Fruit fly (Drosophila melanogaster) whole organism, pupa: ENCODE measurements around the gene Raf.

Experiments used
- CG10348 ChIP-seq: fragments of 200-800 bp; sonication (Bioruptor generic); IDR thresholded peaks from 2 replicates; pipeline ENCODE4 v1.3.6; 2022; ENCODE audit warnings: missing biosample characterization, missing genetic modification characterization
- CG12605 ChIP-seq: fragments of 200-800 bp; sonication (Bioruptor generic); IDR thresholded peaks from 2 replicates; pipeline ENCODE4 v1.3.6; 2022; ENCODE audit warnings: missing biosample characterization, missing genetic modification characterization
- CG13204 ChIP-seq: fragments of 200-800 bp; sonication (Bioruptor generic); optimal IDR thresholded peaks from 2 replicates; lab custom pipeline; 2018; ENCODE audit warnings: missing biosample characterization, mild to moderate bottlenecking, missing genetic modification characterization, moderate library complexity
- CG14655 ChIP-seq: fragments of 200-800 bp; sonication (Bioruptor generic); optimal IDR thresholded peaks from 3 replicates; lab custom pipeline; 2017; ENCODE audit warnings: mild to moderate bottlenecking, missing biosample characterization, missing genetic modification reagents, missing genetic modification characterization
- CG15710 ChIP-seq: fragments of 200-800 bp; sonication (Bioruptor generic); optimal IDR thresholded peaks from 2 replicates; lab custom pipeline; 2018; ENCODE audit warnings: missing biosample characterization, mild to moderate bottlenecking, missing genetic modification characterization, moderate library complexity
- CG17806 ChIP-seq: fragments of 200-800 bp; sonication (Bioruptor generic); optimal IDR thresholded peaks from 2 replicates; lab custom pipeline; 2018; ENCODE audit warnings: missing biosample characterization, mild to moderate bottlenecking, missing genetic modification characterization, moderate library complexity
- CG32121 ChIP-seq: fragments of 200-800 bp; sonication (Bioruptor generic); IDR thresholded peaks from 2 replicates; pipeline ENCODE4 v1.3.6; 2022; ENCODE audit warnings: missing biosample characterization, missing genetic modification characterization
- CG34367 ChIP-seq: fragments of 200-800 bp; sonication (Bioruptor generic); optimal IDR thresholded peaks from 2 replicates; lab custom pipeline; 2018; ENCODE audit warnings: missing biosample characterization, mild to moderate bottlenecking, missing genetic modification characterization
- CG4496 ChIP-seq: fragments of 200-800 bp; sonication (Bioruptor generic); IDR thresholded peaks from 3 replicates; pipeline ENCODE4 v1.3.6; 2022; ENCODE audit warnings: missing biosample characterization, missing genetic modification characterization
- CG8159 ChIP-seq: fragments of 200-800 bp; sonication (Bioruptor generic); optimal IDR thresholded peaks from 3 replicates; lab custom pipeline; 2018; ENCODE audit warnings: missing biosample characterization, mild to moderate bottlenecking, missing genetic modification characterization, moderate library complexity
- CG8301 ChIP-seq: fragments of 200-800 bp; sonication (Bioruptor generic); optimal IDR thresholded peaks from 2 replicates; lab custom pipeline; 2018; ENCODE audit warnings: missing biosample characterization, mild to moderate bottlenecking, missing genetic modification characterization
- CG9948 ChIP-seq: fragments of 200-800 bp; sonication (Bioruptor generic); optimal IDR thresholded peaks from 2 replicates; lab custom pipeline; 2018; ENCODE audit warnings: missing biosample characterization, mild to moderate bottlenecking, missing genetic modification characterization, moderate library complexity
- D1 ChIP-seq: fragments of 200-800 bp; sonication (Bioruptor generic); optimal IDR thresholded peaks from 2 replicates; lab custom pipeline; 2018; ENCODE audit warnings: missing biosample characterization, mild to moderate bottlenecking, missing genetic modification characterization, moderate library complexity
- EcR ChIP-seq: fragments of 200-800 bp; sonication (Bioruptor generic); optimal IDR thresholded peaks from 3 replicates; lab custom pipeline; 2019; ENCODE audit warnings: missing biosample characterization, missing genetic modification characterization, mild to moderate bottlenecking, moderate library complexity, missing genetic modification reagents
- Ets98B ChIP-seq: fragments of 200-800 bp; sonication (Bioruptor generic); IDR thresholded peaks from 2 replicates; pipeline ENCODE4 v1.3.6; 2022; ENCODE audit warnings: missing biosample characterization, missing genetic modification characterization
- Pif1A ChIP-seq: fragments of 200-800 bp; sonication (Bioruptor generic); optimal IDR thresholded peaks from 3 replicates; lab custom pipeline; 2016; ENCODE audit warnings: missing biosample characterization, missing genetic modification characterization
- Pif1B ChIP-seq: fragments of 200-800 bp; sonication (Bioruptor generic); optimal IDR thresholded peaks from 3 replicates; lab custom pipeline; 2016; ENCODE audit warnings: missing biosample characterization, missing genetic modification characterization
- Snoo ChIP-seq: fragments of 200-800 bp; sonication (Bioruptor generic); optimal IDR thresholded peaks from 3 replicates; lab custom pipeline; 2017; ENCODE audit warnings: missing biosample characterization, mild to moderate bottlenecking, missing genetic modification characterization, inconsistent platforms
- fd96Ca ChIP-seq: fragments of 200-800 bp; sonication (Bioruptor generic); IDR thresholded peaks from 3 replicates; pipeline ENCODE4 v1.3.6; 2022; ENCODE audit warnings: missing biosample characterization, missing genetic modification characterization
- gl ChIP-seq: fragments of 200-800 bp; sonication (Bioruptor generic); optimal IDR thresholded peaks from 2 replicates; lab custom pipeline; 2018; ENCODE audit warnings: missing biosample characterization, mild to moderate bottlenecking, missing genetic modification characterization
- rn ChIP-seq: fragments of 200-800 bp; sonication (Bioruptor generic); IDR thresholded peaks from 2 replicates; pipeline ENCODE4 v1.3.6; 2022; ENCODE audit warnings: missing biosample characterization, missing genetic modification characterization

Raf gene

DNA sequence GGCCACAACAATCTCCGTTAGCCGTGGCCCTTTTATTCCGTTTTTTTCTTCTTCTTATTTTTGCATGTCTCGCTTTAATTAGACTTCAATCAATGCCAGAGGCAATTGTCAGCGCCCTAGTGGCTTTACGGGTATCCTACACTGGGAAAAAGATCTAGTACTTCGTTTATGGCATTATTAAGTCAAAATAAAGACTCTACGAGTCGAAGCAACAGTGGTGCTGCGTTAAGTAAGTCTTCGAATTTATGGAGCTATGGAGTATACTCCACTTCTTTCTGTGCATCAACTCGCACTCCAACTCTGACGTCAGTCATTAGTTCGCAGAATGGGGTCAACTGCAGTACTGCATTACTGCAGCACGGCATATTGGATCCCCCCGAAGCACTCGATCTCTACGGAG is 61.2 kb downstream of the Raf start:
- TF ChIP-seq Pif1A (GFP tag; lab: Kevin White, UChicago) (peak; percentile 47), CG17806 (tag; lab: Kevin White, UChicago) (peak; percentile 42), CG32121 (GFP tag; lab: Robert Waterston, UW) (peak; percentile 55; the same call in 1 of the 2 replicates), gl (tag; lab: Kevin White, UChicago) (no peak), Ets98B (GFP tag; lab: Robert Waterston, UW) (peak; percentile 74), CG8301 (peak; percentile 42), CG34367 (peak; percentile 7), CG12605 (GFP tag; lab: Robert Waterston, UW) (peak; percentile 31; the same call in 1 of the 2 replicates), rn (GFP tag; lab: Robert Waterston, UW) (peak; percentile 56), Snoo (no peak), D1 (tag; lab: Kevin White, UChicago) (no peak), CG4496 (GFP tag; lab: Robert Waterston, UW) (peak; percentile 78), CG13204 (GFP tag; lab: Kevin White, UChicago) (no peak), CG14655 (peak; percentile 52), CG8159 (tag; lab: Kevin White, UChicago) (peak; percentile 35), EcR (GFP tag; lab: Kevin White, UChicago) (no peak), CG15710 (tag; lab: Kevin White, UChicago) (peak; percentile 18), fd96Ca (GFP tag; lab: Robert Waterston, UW) (peak; percentile 83), CG9948 (tag; lab: Kevin White, UChicago) (no peak), CG10348 (GFP tag; lab: Robert Waterston, UW) (no peak), Pif1B (GFP tag; lab: Kevin White, UChicago) (peak; percentile 10)

DNA sequence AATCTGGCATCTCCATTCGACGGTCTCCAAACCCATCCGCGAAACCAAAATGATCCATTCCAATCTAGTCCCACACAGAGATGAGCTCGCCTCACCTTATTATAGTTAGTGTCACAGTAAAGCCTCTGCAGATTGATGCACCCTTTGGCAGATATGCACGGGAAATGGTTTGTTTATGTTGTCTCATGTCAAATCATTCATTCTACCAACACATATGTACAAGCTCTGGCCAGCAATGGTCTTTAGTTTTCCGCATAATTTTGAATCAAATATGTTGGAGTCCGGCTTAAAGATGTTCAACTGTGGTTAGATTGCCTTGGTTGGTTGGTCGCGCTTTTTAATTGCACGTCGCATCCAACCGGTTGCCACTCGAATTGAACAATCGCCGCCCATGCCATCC is 62.9 kb downstream of the Raf start:
- TF ChIP-seq CG8301 (no peak), CG13204 (GFP tag; lab: Kevin White, UChicago) (peak; percentile 0), EcR (GFP tag; lab: Kevin White, UChicago) (no peak), CG8159 (tag; lab: Kevin White, UChicago) (no peak), CG12605 (GFP tag; lab: Robert Waterston, UW) (peak; percentile 46; the same call in 1 of the 2 replicates), CG4496 (GFP tag; lab: Robert Waterston, UW) (peak; percentile 79), CG32121 (GFP tag; lab: Robert Waterston, UW) (peak; percentile 37; the same call in 1 of the 2 replicates), fd96Ca (GFP tag; lab: Robert Waterston, UW) (peak; percentile 84), CG17806 (tag; lab: Kevin White, UChicago) (no peak), rn (GFP tag; lab: Robert Waterston, UW) (no peak), CG15710 (tag; lab: Kevin White, UChicago) (peak; percentile 71), gl (tag; lab: Kevin White, UChicago) (no peak), CG34367 (no peak), Snoo (no peak), Ets98B (GFP tag; lab: Robert Waterston, UW) (peak; percentile 64), D1 (tag; lab: Kevin White, UChicago) (no peak), CG14655 (no peak), CG10348 (GFP tag; lab: Robert Waterston, UW) (no peak), Pif1A (GFP tag; lab: Kevin White, UChicago) (peak; percentile 66), CG9948 (tag; lab: Kevin White, UChicago) (peak; percentile 39), Pif1B (GFP tag; lab: Kevin White, UChicago) (peak; percentile 67)

DNA sequence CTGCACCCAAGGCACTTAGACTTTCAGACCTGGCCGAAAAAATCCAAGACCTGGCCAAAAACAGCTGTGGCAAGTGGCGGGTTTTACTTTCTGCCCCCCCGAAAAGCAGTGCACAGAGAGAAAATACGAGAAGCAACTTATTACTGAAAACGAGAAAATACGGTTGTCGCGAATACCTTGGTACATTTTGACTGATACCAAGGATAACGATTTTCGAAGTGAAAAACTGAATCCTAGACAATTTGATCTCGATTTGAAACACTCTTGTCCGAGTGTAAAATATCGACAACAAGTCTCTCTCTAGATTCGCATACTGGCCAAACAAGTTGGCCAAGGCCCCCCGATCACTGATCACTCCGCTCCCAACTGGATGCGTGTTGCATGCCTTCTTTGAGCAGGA is 64.6 kb downstream of the Raf start:
- TF ChIP-seq CG34367 (peak; percentile 92), CG13204 (GFP tag; lab: Kevin White, UChicago) (peak; percentile 88), rn (GFP tag; lab: Robert Waterston, UW) (peak; percentile 92), CG4496 (GFP tag; lab: Robert Waterston, UW) (peak; percentile 97), CG32121 (GFP tag; lab: Robert Waterston, UW) (peak; percentile 96), CG8301 (peak; percentile 95), EcR (GFP tag; lab: Kevin White, UChicago) (no peak), Ets98B (GFP tag; lab: Robert Waterston, UW) (peak; percentile 96), Pif1B (GFP tag; lab: Kevin White, UChicago) (peak; percentile 94), CG15710 (tag; lab: Kevin White, UChicago) (peak; percentile 93), D1 (tag; lab: Kevin White, UChicago) (peak; percentile 54), CG8159 (tag; lab: Kevin White, UChicago) (peak; percentile 91), fd96Ca (GFP tag; lab: Robert Waterston, UW) (peak; percentile 98), CG14655 (peak; percentile 96), CG10348 (GFP tag; lab: Robert Waterston, UW) (peak; percentile 81), CG17806 (tag; lab: Kevin White, UChicago) (peak; percentile 90), Snoo (peak; percentile 84), CG9948 (tag; lab: Kevin White, UChicago) (peak; percentile 89), gl (tag; lab: Kevin White, UChicago) (peak; percentile 87), CG12605 (GFP tag; lab: Robert Waterston, UW) (peak; percentile 93), Pif1A (GFP tag; lab: Kevin White, UChicago) (peak; percentile 94)

DNA sequence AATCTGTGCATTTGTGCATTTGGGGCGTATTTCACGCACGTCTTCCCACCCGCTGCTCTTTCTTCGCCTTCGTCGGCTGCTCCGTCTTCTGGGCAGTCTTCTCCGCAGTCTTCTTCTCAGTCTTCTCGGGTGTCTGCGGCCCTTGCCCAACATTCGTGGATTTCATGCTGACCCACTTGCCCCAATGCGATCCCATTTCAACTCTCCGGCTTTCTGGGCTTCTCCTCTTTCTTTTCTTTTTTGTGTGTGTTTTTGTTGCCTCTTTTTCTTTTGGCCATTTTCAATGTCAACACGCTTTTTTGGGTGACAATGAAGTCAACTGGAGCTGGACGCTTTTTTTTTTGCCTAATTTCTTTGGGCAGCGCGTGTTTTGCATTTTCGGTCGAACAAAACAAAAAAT is 65.7 kb downstream of the Raf start:
- TF ChIP-seq CG8159 (tag; lab: Kevin White, UChicago), result no peak
- no peak for TF ChIP-seq Ets98B (GFP tag; lab: Robert Waterston, UW)
- peak; percentile 27 for TF ChIP-seq Snoo
- no peak for TF ChIP-seq CG14655
- no peak for TF ChIP-seq CG10348 (GFP tag; lab: Robert Waterston, UW)

DNA sequence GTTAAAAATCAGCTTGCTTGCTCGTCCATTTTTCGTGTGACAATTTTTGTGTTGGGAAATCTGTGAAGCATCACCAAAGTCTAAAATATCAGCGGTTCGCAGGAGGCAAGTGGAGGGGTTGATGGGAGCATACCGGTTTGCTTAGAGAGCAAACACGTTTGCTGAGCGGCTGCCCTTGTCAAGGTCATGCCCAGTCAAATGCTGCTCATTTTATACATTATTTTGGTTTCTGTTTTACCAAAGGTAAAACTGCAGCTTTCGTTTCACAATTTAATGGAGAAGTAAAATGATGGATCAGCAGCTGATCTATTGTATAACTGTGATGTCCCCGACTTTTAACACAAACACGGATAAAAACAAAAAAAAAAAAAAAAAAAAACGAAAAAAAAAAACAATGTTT is 67.1 kb downstream of the Raf start:
- no peak for TF ChIP-seq CG10348 (GFP tag; lab: Robert Waterston, UW)
- TF ChIP-seq CG17806 (tag; lab: Kevin White, UChicago), result no peak
- TF ChIP-seq fd96Ca (GFP tag; lab: Robert Waterston, UW), result no peak
- no peak for TF ChIP-seq CG13204 (GFP tag; lab: Kevin White, UChicago)
- no peak for TF ChIP-seq CG34367
- no peak for TF ChIP-seq CG12605 (GFP tag; lab: Robert Waterston, UW)
- TF ChIP-seq EcR (GFP tag; lab: Kevin White, UChicago), result no peak
- no peak for TF ChIP-seq rn (GFP tag; lab: Robert Waterston, UW)
- no peak for TF ChIP-seq D1 (tag; lab: Kevin White, UChicago)
- TF ChIP-seq CG32121 (GFP tag; lab: Robert Waterston, UW), result no peak
- no peak for TF ChIP-seq CG14655
- TF ChIP-seq CG9948 (tag; lab: Kevin White, UChicago), result no peak
- TF ChIP-seq gl (tag; lab: Kevin White, UChicago), result no peak
